Worm (Caenorhabditis elegans): ENCODE data around the gene F55H2.7.

DNA sequence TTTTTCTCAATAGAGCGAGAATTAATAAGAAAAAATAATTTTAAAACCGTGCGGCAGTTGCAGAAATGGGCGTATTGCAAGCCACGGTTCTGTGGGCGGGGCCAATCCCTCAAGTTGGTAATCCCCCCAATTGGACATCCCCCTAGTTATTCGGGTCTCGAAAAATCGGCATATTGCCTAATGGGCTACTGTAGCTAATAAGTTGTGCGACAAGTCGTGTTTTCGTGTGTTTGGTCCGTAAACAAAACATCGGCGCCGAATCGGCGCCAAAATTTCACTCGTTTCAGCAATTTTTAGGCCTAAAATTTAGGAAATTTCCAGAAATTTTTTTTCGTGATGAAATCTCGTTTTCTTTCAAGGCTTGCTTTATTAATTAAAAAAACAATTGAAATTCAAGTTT, 11.7 kb downstream of the F55H2.7 start:
- TF ChIP-seq hnd-1 (tag; optimal IDR thresholded peaks at IDR 0.05) (no peak), ceh-13 (GFP tag; optimal IDR thresholded peaks at IDR 0.05) (no peak), F13C5.2 (tag; optimal IDR thresholded peaks at IDR 0.05) (no peak), ets-7 (tag; optimal IDR thresholded peaks at IDR 0.05) (no peak), pes-1 (GFP tag; IDR thresholded peaks at IDR 0.05) (no peak), tbx-11 (GFP tag; IDR thresholded peaks at IDR 0.05) (no peak), B0310.2 (tag; optimal IDR thresholded peaks at IDR 0.05) (no peak), ama-1 (optimal IDR thresholded peaks at IDR 0.05) (no peak), hmbx-1 (tag; optimal IDR thresholded peaks at IDR 0.05) (no peak), sea-1 (GFP tag; conservative IDR thresholded peaks at IDR 0.05) (no peak), tra-4 (tag; optimal IDR thresholded peaks at IDR 0.05) (no peak), flt-1 (GFP tag; IDR thresholded peaks at IDR 0.05) (no peak), scrt-1 (GFP tag; IDR thresholded peaks at IDR 0.05) (no peak)
